Worm (Caenorhabditis elegans) whole organism, early embryonic: ENCODE data around the gene R01H2.8.

Source experiments
- B0310.2 ChIP-seq: sonication (generic microtip); optimal IDR thresholded peaks from 2 replicates; lab custom pipeline; 2016; ENCODE audit warnings: mild to moderate bottlenecking, missing genetic modification characterization, missing compliant biosample characterization
- F13C5.2 ChIP-seq: sonication (generic microtip); optimal IDR thresholded peaks from 2 replicates; lab custom pipeline; 2017; ENCODE audit warnings: mild to moderate bottlenecking, missing genetic modification characterization, inconsistent platforms, missing compliant biosample characterization
- aly-1 ChIP-seq: sonication (generic microtip); optimal IDR thresholded peaks from 2 replicates; lab custom pipeline; 2016; ENCODE audit warnings: missing genetic modification characterization, missing compliant biosample characterization
- ama-1 ChIP-seq: fragments of 150-350 bp; optimal IDR thresholded peaks from 2 replicates; lab custom pipeline; 2014
- ceh-13 ChIP-seq: fragments of 200-800 bp; sonication (Bioruptor generic); optimal IDR thresholded peaks from 2 replicates; lab custom pipeline; 2018; ENCODE audit warnings: mild to moderate bottlenecking, missing genetic modification characterization, missing compliant biosample characterization
- ceh-36 ChIP-seq: sonication (generic microtip); optimal IDR thresholded peaks from 2 replicates; lab custom pipeline; 2016; ENCODE audit warnings: missing genetic modification characterization, inconsistent platforms, missing compliant biosample characterization
- ets-7 ChIP-seq: sonication (generic microtip); optimal IDR thresholded peaks from 2 replicates; lab custom pipeline; 2016; ENCODE audit warnings: missing genotype, missing genetic modification characterization, missing compliant biosample characterization
- flt-1 ChIP-seq: fragments of 200-800 bp; sonication (Bioruptor generic); IDR thresholded peaks from 2 replicates; pipeline ENCODE4 v1.3.6; 2022; ENCODE audit warnings: missing genetic modification characterization, missing compliant biosample characterization
- hmbx-1 ChIP-seq: sonication (generic microtip); optimal IDR thresholded peaks from 2 replicates; lab custom pipeline; 2016; ENCODE audit warnings: mild to moderate bottlenecking, missing genetic modification characterization, missing compliant biosample characterization
- hmg-4 ChIP-seq: fragments of 200-800 bp; sonication (Bioruptor generic); optimal IDR thresholded peaks from 2 replicates; lab custom pipeline; 2018; ENCODE audit warnings: mild to moderate bottlenecking, missing genetic modification characterization, missing compliant biosample characterization
- hnd-1 ChIP-seq: sonication (generic microtip); optimal IDR thresholded peaks from 2 replicates; lab custom pipeline; 2016; ENCODE audit warnings: missing genetic modification characterization, missing compliant biosample characterization
- pes-1 ChIP-seq: fragments of 200-800 bp; sonication (Bioruptor generic); IDR thresholded peaks from 2 replicates; pipeline ENCODE4 v1.3.6; 2022; ENCODE audit warnings: missing genetic modification reagents, missing genetic modification characterization, missing compliant biosample characterization
- scrt-1 ChIP-seq: fragments of 200-800 bp; sonication (Bioruptor generic); IDR thresholded peaks from 2 replicates; pipeline ENCODE4 v1.3.6; 2022; ENCODE audit warnings: missing genetic modification characterization, missing compliant biosample characterization
- sea-1 ChIP-seq: fragments of 200-800 bp; sonication (Bioruptor generic); conservative IDR thresholded peaks from 2 replicates; pipeline ENCODE4 v1.3.6; 2022; ENCODE audit warnings: missing genetic modification characterization, missing compliant biosample characterization
- tbx-11 ChIP-seq: fragments of 200-800 bp; sonication (Bioruptor generic); IDR thresholded peaks from 2 replicates; pipeline ENCODE4 v1.3.6; 2022; ENCODE audit warnings: missing genetic modification characterization, missing compliant biosample characterization
- tbx-37 ChIP-seq: fragments of 200-800 bp; sonication (Bioruptor generic); conservative IDR thresholded peaks from 2 replicates; pipeline ENCODE4 v1.3.6; 2022; ENCODE audit warnings: missing genetic modification reagents, missing genetic modification characterization, missing compliant biosample characterization
- tra-4 ChIP-seq: sonication (generic microtip); optimal IDR thresholded peaks from 2 replicates; lab custom pipeline; 2017; ENCODE audit warnings: missing genetic modification characterization, missing compliant biosample characterization

Gene R01H2.8

DNA sequence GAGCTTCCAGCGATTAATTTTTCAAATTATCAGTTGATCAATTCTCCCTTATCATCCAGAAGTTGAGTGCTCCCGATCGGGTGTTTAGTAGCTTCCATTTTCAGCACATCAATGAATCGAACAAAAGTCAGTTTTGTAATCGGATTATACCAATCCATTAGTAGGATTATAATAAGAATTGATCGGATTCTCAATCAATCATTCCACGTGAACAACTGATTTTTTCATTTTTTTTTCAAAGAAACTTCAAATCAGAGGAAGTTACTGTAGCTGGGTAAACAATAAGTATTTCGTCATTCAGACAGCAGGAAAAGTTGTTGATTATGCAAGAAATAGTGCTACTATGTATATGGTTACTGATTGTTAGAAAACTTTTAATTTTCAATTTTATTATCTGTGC lies 38.0 kb downstream of the R01H2.8 start:
- TF ChIP-seq sea-1 (no peak), flt-1 (no peak), hnd-1 (tag; lab: Kevin White, UChicago) (no peak), tra-4 (tag; lab: Kevin White, UChicago) (no peak), aly-1 (tag; lab: Kevin White, UChicago) (no peak), ceh-36 (no peak)

DNA sequence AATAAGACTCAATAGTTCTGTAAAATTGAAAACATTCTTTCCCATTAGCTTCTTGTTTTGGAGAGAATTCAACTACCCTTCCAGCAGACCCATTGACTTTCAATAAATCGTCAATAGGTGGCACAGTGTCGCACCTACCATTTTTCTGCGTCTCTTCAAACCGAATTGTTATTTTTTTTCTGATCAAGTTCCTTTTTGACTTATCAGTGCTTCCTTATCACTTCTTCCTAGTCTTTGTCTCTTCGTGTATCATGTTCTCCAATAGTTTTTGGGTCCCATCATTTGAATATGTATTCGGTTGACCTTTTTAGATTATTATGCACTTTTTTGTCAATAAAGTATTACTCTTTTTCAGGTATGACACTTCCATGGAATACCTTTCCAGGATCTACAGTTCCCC lies 39.1 kb downstream of the R01H2.8 start, which contains the start of gene odd-1:
odd-1 (plus strand) TSS at position 349 of the 400 bp plus-strand sequence.
- no peak for TF ChIP-seq F13C5.2
- no peak for TF ChIP-seq tra-4 (tag; lab: Kevin White, UChicago)
- TF ChIP-seq hmbx-1 (tag; lab: Kevin White, UChicago), result no peak
- TF ChIP-seq ets-7 (tag; lab: Kevin White, UChicago), result no peak
- TF ChIP-seq tbx-37, result no peak
- TF ChIP-seq pes-1 (GFP tag; lab: Robert Waterston, UW), result no peak
- no peak for TF ChIP-seq aly-1 (tag; lab: Kevin White, UChicago)
- no peak for TF ChIP-seq tbx-11

DNA sequence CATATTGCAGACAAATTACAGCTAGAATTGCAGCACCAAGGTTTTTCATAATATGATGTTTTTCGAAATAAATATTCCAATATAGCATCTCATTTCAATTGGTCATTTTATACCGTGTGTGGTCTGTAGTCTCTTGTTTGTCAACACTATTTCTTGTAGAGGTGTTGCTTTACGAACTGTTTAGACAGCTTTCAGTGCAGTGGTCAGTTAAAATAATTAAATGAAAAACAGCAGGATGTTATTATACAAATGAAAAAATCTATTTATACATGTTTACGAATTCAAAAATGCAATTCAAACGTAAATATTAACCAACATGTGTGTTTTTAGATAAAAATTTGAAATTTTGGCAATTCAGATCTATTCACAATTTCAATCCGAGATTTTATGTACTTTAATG lies 42.9 kb downstream of the R01H2.8 start, which contains the start of gene B0280.7:
B0280.7 (minus strand) TSS at position 101 of the 400 bp plus-strand sequence.
- no peak for TF ChIP-seq sea-1
- TF ChIP-seq ama-1, result no peak
- no peak for TF ChIP-seq B0310.2 (tag; lab: Kevin White, UChicago)
- TF ChIP-seq hmg-4, result no peak
- no peak for TF ChIP-seq scrt-1
- no peak for TF ChIP-seq tbx-11
- TF ChIP-seq hmbx-1 (tag; lab: Kevin White, UChicago), result no peak
- no peak for TF ChIP-seq ets-7 (tag; lab: Kevin White, UChicago)
- TF ChIP-seq pes-1 (GFP tag; lab: Robert Waterston, UW), result no peak
- TF ChIP-seq tbx-37, result no peak
- no peak for TF ChIP-seq hnd-1 (tag; lab: Kevin White, UChicago)

DNA sequence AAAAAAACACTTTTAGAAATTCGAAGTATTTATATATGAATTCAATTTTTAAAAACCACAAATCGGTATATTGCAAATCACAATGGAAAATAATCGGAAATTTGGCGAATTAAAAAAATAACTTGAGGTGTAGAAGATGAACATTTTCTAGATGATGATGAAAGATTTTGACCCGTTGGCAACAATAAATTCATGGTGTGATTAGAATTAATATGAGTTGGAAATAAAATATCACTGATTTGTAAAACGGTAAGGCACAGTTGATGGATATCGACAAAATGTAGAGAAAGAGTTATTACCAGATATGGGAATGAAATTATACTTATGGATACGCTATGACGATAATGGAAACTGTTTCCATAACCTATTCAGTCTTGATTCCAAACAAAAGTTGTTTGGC lies 43.4 kb downstream of the R01H2.8 start:
- TF ChIP-seq ets-7 (tag; lab: Kevin White, UChicago), result no peak
- no peak for TF ChIP-seq ceh-36
- TF ChIP-seq hmg-4, result no peak
- TF ChIP-seq flt-1, result no peak
- TF ChIP-seq F13C5.2, result no peak
- TF ChIP-seq tbx-11, result no peak
- no peak for TF ChIP-seq ceh-13 (GFP tag; lab: Kevin White, UChicago)
- no peak for TF ChIP-seq hmbx-1 (tag; lab: Kevin White, UChicago)
- no peak for TF ChIP-seq aly-1 (tag; lab: Kevin White, UChicago)
- no peak for TF ChIP-seq hnd-1 (tag; lab: Kevin White, UChicago)
- TF ChIP-seq tbx-37, result no peak

DNA sequence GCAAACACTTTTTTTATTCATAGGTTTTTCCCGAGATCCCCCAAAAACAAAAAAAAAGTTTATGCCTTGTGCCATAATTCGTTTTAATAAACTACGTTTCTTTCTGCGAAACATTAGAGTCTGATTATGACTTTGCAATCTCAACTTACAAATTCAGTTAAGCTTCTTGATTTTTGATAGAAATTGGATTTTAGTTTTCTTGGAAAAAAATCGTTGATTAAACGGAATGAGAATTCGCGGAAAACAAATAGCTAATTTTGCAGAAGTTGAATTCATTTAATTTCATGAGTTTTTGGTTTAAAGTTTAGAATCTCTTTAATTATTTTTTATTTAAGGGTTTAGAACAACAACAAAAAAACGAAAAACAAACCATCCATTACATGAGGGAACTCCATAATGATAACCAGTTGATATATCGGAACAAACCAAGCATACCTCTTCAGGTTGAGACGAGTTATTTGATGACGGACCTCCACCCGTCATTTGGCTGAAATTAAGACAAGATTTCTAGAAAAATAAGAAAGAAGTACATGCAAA lies 46.2 kb downstream of the R01H2.8 start, which contains the start of gene nhr-10:
nhr-10 (minus strand) TSS at position 487 of the 537 bp plus-strand sequence.
- no peak for TF ChIP-seq scrt-1
- TF ChIP-seq hmg-4, result no peak

DNA sequence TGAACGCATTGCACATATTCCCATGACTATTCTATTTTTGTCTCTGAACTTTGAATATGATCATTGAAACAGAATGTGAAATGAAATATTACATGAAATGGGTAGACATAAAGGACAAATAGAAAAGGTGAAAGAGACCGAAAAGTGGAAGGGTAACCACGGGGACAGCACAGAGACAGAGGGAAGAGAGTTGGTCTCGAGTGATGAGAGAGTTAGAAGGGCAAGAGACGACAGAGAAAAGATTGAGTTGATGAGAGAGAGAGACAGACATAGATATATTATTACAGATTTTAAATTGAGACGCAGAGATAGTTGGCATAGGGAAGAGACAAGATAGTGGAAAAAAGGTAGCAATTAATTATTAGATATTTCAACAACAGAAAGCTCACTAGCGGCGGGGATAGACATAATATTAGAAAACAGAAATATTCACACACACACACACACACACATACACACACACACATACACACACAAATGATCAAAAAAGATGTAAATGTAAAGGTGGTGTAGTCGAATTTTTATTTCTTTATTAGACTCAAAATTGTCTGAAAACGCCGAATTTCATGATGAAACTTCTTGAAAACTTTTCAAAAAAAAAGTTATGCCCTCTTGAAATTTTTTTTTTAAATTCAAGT lies 47.9 kb downstream of the R01H2.8 start:
- TF ChIP-seq hnd-1 (tag; lab: Kevin White, UChicago) (no peak), flt-1 (no peak), hmg-4 (no peak), tbx-37 (no peak), B0310.2 (tag; lab: Kevin White, UChicago) (no peak), sea-1 (no peak)
